Fruit fly (Drosophila melanogaster) whole organism, pupa: Measurements from ENCODE around the gene nis.
A peak's percentile ranks its signal among the peaks of the same experiment; 100 is the strongest.

ENCODE experiments used
- CG14655 ChIP-seq: fragments of 200-800 bp; sonication (Bioruptor generic); optimal IDR thresholded peaks from 3 replicates; lab custom pipeline; 2017; ENCODE audit warnings: mild to moderate bottlenecking, missing biosample characterization, missing genetic modification reagents, missing genetic modification characterization
- CG17806 ChIP-seq: fragments of 200-800 bp; sonication (Bioruptor generic); optimal IDR thresholded peaks from 2 replicates; lab custom pipeline; 2018; ENCODE audit warnings: missing biosample characterization, mild to moderate bottlenecking, missing genetic modification characterization, moderate library complexity
- CG32121 ChIP-seq: fragments of 200-800 bp; sonication (Bioruptor generic); IDR thresholded peaks from 2 replicates; pipeline ENCODE4 v1.3.6; 2022; ENCODE audit warnings: missing biosample characterization, missing genetic modification characterization
- D1 ChIP-seq: fragments of 200-800 bp; sonication (Bioruptor generic); optimal IDR thresholded peaks from 2 replicates; lab custom pipeline; 2018; ENCODE audit warnings: missing biosample characterization, mild to moderate bottlenecking, missing genetic modification characterization, moderate library complexity
- Pif1B ChIP-seq: fragments of 200-800 bp; sonication (Bioruptor generic); optimal IDR thresholded peaks from 3 replicates; lab custom pipeline; 2016; ENCODE audit warnings: missing biosample characterization, missing genetic modification characterization
- gl ChIP-seq: fragments of 200-800 bp; sonication (Bioruptor generic); optimal IDR thresholded peaks from 2 replicates; lab custom pipeline; 2018; ENCODE audit warnings: missing biosample characterization, mild to moderate bottlenecking, missing genetic modification characterization

dm6 chr2L:1568631-1569030, 18.3 kb downstream of the nis start:
- no peak for TF ChIP-seq gl (tag; lab: Kevin White, UChicago)
- peak; percentile 41 for TF ChIP-seq Pif1B (GFP tag; lab: Kevin White, UChicago)
- TF ChIP-seq D1 (tag; lab: Kevin White, UChicago): no peak
- no peak for TF ChIP-seq CG32121
- TF ChIP-seq CG17806 (tag; lab: Kevin White, UChicago): no peak
- peak; percentile 17 for TF ChIP-seq CG14655 (GFP tag; lab: Kevin White, UChicago)
